Worm (Caenorhabditis elegans) whole organism, L4 larva: ENCODE results near the gene F28H6.4.

Experiments
- F10B5.3 ChIP-seq: sonication (generic microtip); optimal IDR thresholded peaks from 2 replicates; lab custom pipeline; 2016; ENCODE audit warnings: mild to moderate bottlenecking, missing genetic modification characterization, missing compliant biosample characterization
- F26F4.8 ChIP-seq: fragments of 200-800 bp; sonication (Bioruptor generic); conservative IDR thresholded peaks from 2 replicates; pipeline ENCODE4 v1.3.6; 2022; ENCODE audit warnings: missing genetic modification characterization, missing compliant biosample characterization
- T26A8.4 ChIP-seq: fragments of 200-800 bp; sonication (Bioruptor generic); IDR thresholded peaks from 2 replicates; pipeline ENCODE4 v1.3.6; 2022; ENCODE audit warnings: missing genetic modification characterization, missing compliant biosample characterization
- Y5F2A.4 ChIP-seq: fragments of 200-800 bp; sonication (Bioruptor generic); optimal IDR thresholded peaks from 2 replicates; lab custom pipeline; 2018; ENCODE audit warnings: mild to moderate bottlenecking, missing genetic modification characterization, missing compliant biosample characterization
- Y75B8A.6 ChIP-seq: fragments of 200-800 bp; sonication (Bioruptor generic); IDR thresholded peaks from 2 replicates; pipeline ENCODE4 v1.3.6; 2022; ENCODE audit warnings: missing genetic modification reagents, missing genetic modification characterization, missing compliant biosample characterization
- ZK546.5 ChIP-seq, 2 experiments: sonication (generic microtip); optimal IDR thresholded peaks; 2 replicates each; lab custom pipeline; 2017; ENCODE audit warnings: missing biosample characterization in 2 of 2, missing genetic modification characterization in 2 of 2
- ceh-32 ChIP-seq: sonication (generic microtip); optimal IDR thresholded peaks from 2 replicates; lab custom pipeline; 2016; ENCODE audit warnings: mild to moderate bottlenecking, missing genetic modification characterization, missing compliant biosample characterization; ENCODE audit not compliant: poor library complexity
- ceh-44 ChIP-seq: fragments of 200-800 bp; sonication (Bioruptor generic); IDR thresholded peaks from 2 replicates; pipeline ENCODE4 v1.3.6; 2022; ENCODE audit warnings: missing genetic modification reagents, missing genetic modification characterization, missing compliant biosample characterization
- ceh-62 ChIP-seq: sonication (generic microtip); optimal IDR thresholded peaks from 2 replicates; lab custom pipeline; 2017; ENCODE audit warnings: missing biosample characterization, missing genetic modification characterization
- ces-1 ChIP-seq: fragments of 150-350 bp; sonication (generic microtip); optimal IDR thresholded peaks from 4 replicates; lab custom pipeline; 2014; ENCODE audit warnings: missing biosample characterization, missing genetic modification reagents, missing genetic modification characterization
- cey-2 ChIP-seq: sonication (generic microtip); optimal IDR thresholded peaks from 3 replicates; lab custom pipeline; 2017; ENCODE audit warnings: missing genetic modification characterization, mild to moderate bottlenecking, missing compliant biosample characterization, antibody characterized with exemption, borderline replicate concordance; ENCODE audit not compliant: insufficient read depth
- ctbp-1 ChIP-seq: fragments of 200-800 bp; sonication (Bioruptor generic); IDR thresholded peaks from 2 replicates; pipeline ENCODE4 v1.3.6; 2022; ENCODE audit warnings: missing genetic modification reagents, missing genetic modification characterization, missing compliant biosample characterization
- daf-16 ChIP-seq, 3 experiments: sonication (generic microtip); optimal IDR thresholded peaks; 2 replicates each; lab custom pipeline; 2016 to 2017; ENCODE audit warnings: missing genetic modification characterization in 3 of 3, missing genetic modification reagents in 3 of 3, mild to moderate bottlenecking in 2 of 3, missing compliant biosample characterization in 2 of 3, missing biosample characterization in 1 of 3, moderate library complexity in 1 of 3
- dmd-8 ChIP-seq: fragments of 200-800 bp; sonication (Bioruptor generic); IDR thresholded peaks from 2 replicates; pipeline ENCODE4 v1.3.6; 2022; ENCODE audit warnings: missing genetic modification characterization, missing compliant biosample characterization
- duxl-1 ChIP-seq: sonication (generic microtip); optimal IDR thresholded peaks from 2 replicates; lab custom pipeline; 2016; ENCODE audit warnings: mild to moderate bottlenecking, missing genetic modification characterization, moderate library complexity, missing compliant biosample characterization; ENCODE audit not compliant: poor library complexity
- egl-43 ChIP-seq: fragments of 200-800 bp; sonication (Bioruptor generic); IDR thresholded peaks from 2 replicates; pipeline ENCODE4 v1.3.6; 2022; ENCODE audit warnings: missing genetic modification reagents, missing genetic modification characterization, missing compliant biosample characterization
- fos-1 ChIP-seq: fragments of 150-350 bp; optimal IDR thresholded peaks from 2 replicates; lab custom pipeline; 2014; ENCODE audit warnings: missing biosample characterization, missing genetic modification characterization
- gei-8 ChIP-seq: fragments of 200-800 bp; sonication (Bioruptor generic); optimal IDR thresholded peaks from 2 replicates; lab custom pipeline; 2018; ENCODE audit warnings: mild to moderate bottlenecking, missing genetic modification characterization, missing compliant biosample characterization
- hlh-11 ChIP-seq: fragments of 200-800 bp; sonication (Bioruptor generic); optimal IDR thresholded peaks from 2 replicates; lab custom pipeline; 2018; ENCODE audit warnings: mild to moderate bottlenecking, missing genetic modification characterization, missing compliant biosample characterization
- hmg-1.1 ChIP-seq: fragments of 200-800 bp; sonication (Bioruptor generic); IDR thresholded peaks from 2 replicates; pipeline ENCODE4 v1.3.6; 2022; ENCODE audit warnings: missing genetic modification reagents, missing genetic modification characterization, missing compliant biosample characterization
- jun-1 ChIP-seq: fragments of 150-350 bp; optimal IDR thresholded peaks from 2 replicates; lab custom pipeline; 2014; ENCODE audit warnings: missing biosample characterization, missing genetic modification reagents, missing genetic modification characterization
- lim-7 ChIP-seq: fragments of 200-800 bp; sonication (Bioruptor generic); IDR thresholded peaks from 2 replicates; pipeline ENCODE4 v1.3.6; 2022; ENCODE audit warnings: missing genetic modification characterization, missing compliant biosample characterization
- lin-38 ChIP-seq: fragments of 200-800 bp; sonication (Bioruptor generic); IDR thresholded peaks from 2 replicates; pipeline ENCODE4 v1.3.6; 2022; ENCODE audit warnings: missing genetic modification reagents, missing genetic modification characterization, missing compliant biosample characterization
- lir-3 ChIP-seq: sonication (generic microtip); optimal IDR thresholded peaks from 2 replicates; lab custom pipeline; 2016; ENCODE audit warnings: mild to moderate bottlenecking, missing genetic modification characterization, missing compliant biosample characterization
- lsy-2 ChIP-seq, 2 experiments: fragments of 150-350 bp in 1 of 2; sonication (generic microtip) in 1 of 2; optimal IDR thresholded peaks; 2 replicates each; lab custom pipeline; 2014 to 2017; ENCODE audit warnings: missing biosample characterization in 2 of 2, missing genetic modification characterization in 2 of 2
- madf-9 ChIP-seq: fragments of 200-800 bp; sonication (Bioruptor generic); conservative IDR thresholded peaks from 2 replicates; pipeline ENCODE4 v1.3.6; 2022; ENCODE audit warnings: missing genetic modification reagents, missing genetic modification characterization, missing compliant biosample characterization
- mdl-1 ChIP-seq, 2 experiments: fragments of 150-350 bp in 1 of 2; sonication (generic microtip) in 1 of 2; optimal IDR thresholded peaks; 2 replicates each; lab custom pipeline; 2014 to 2017; ENCODE audit warnings: missing biosample characterization in 2 of 2, missing genetic modification characterization in 2 of 2
- mdt-29 ChIP-seq: fragments of 200-800 bp; sonication (Bioruptor generic); IDR thresholded peaks from 2 replicates; pipeline ENCODE4 v1.3.6; 2022; ENCODE audit warnings: missing genetic modification reagents, missing genetic modification characterization, missing compliant biosample characterization
- mep-1 ChIP-seq: fragments of 150-350 bp; sonication (generic microtip); optimal IDR thresholded peaks from 3 replicates; lab custom pipeline; 2014; ENCODE audit warnings: missing biosample characterization, missing genetic modification characterization
- mxl-2 ChIP-seq: fragments of 200-800 bp; sonication (Bioruptor generic); conservative IDR thresholded peaks from 2 replicates; pipeline ENCODE4 v1.3.6; 2022; ENCODE audit warnings: missing genetic modification reagents, missing genetic modification characterization, missing compliant biosample characterization
- nhr-111 ChIP-seq: fragments of 200-800 bp; sonication (Bioruptor generic); optimal IDR thresholded peaks from 2 replicates; lab custom pipeline; 2018; ENCODE audit warnings: mild to moderate bottlenecking, missing genetic modification characterization, missing compliant biosample characterization
- nhr-237 ChIP-seq: sonication (generic microtip); optimal IDR thresholded peaks from 2 replicates; lab custom pipeline; 2017; ENCODE audit warnings: missing biosample characterization, missing genetic modification characterization
- nhr-25 ChIP-seq: sonication (generic microtip); optimal IDR thresholded peaks from 2 replicates; lab custom pipeline; 2017; ENCODE audit warnings: missing genetic modification characterization, mild to moderate bottlenecking, missing compliant biosample characterization, antibody characterized with exemption, moderate library complexity, borderline replicate concordance; ENCODE audit not compliant: insufficient read depth
- nhr-28 ChIP-seq: fragments of 150-350 bp; optimal IDR thresholded peaks from 2 replicates; lab custom pipeline; 2014; ENCODE audit warnings: missing biosample characterization, missing genetic modification characterization
- nhr-41 ChIP-seq: fragments of 200-800 bp; sonication (Bioruptor generic); IDR thresholded peaks from 2 replicates; pipeline ENCODE4 v1.3.6; 2022; ENCODE audit warnings: missing genetic modification reagents, missing genetic modification characterization, missing compliant biosample characterization
- nhr-42 ChIP-seq: fragments of 200-800 bp; sonication (Bioruptor generic); IDR thresholded peaks from 2 replicates; pipeline ENCODE4 v1.3.6; 2022; ENCODE audit warnings: missing genetic modification characterization, missing compliant biosample characterization
- nhr-77 ChIP-seq: fragments of 150-350 bp; optimal IDR thresholded peaks from 2 replicates; lab custom pipeline; 2014; ENCODE audit warnings: missing biosample characterization, missing genetic modification characterization
- pqm-1 ChIP-seq: sonication (generic microtip); optimal IDR thresholded peaks from 2 replicates; lab custom pipeline; 2017; ENCODE audit warnings: missing biosample characterization, missing genetic modification characterization
- set-16 ChIP-seq: fragments of 200-800 bp; sonication (Bioruptor generic); IDR thresholded peaks from 2 replicates; pipeline ENCODE4 v1.3.6; 2022; ENCODE audit warnings: missing genetic modification reagents, missing genetic modification characterization, missing compliant biosample characterization
- skn-1 ChIP-seq: fragments of 150-350 bp; optimal IDR thresholded peaks from 2 replicates; lab custom pipeline; 2014; ENCODE audit warnings: missing biosample characterization, missing genetic modification characterization
- snpc-1.2 ChIP-seq: fragments of 200-800 bp; sonication (Bioruptor generic); IDR thresholded peaks from 2 replicates; pipeline ENCODE4 v1.3.6; 2022; ENCODE audit warnings: missing genetic modification reagents, missing genetic modification characterization, missing compliant biosample characterization
- snpc-4 ChIP-seq: fragments of 150-350 bp; optimal IDR thresholded peaks from 2 replicates; lab custom pipeline; 2014; ENCODE audit warnings: missing biosample characterization, missing genetic modification characterization
- tra-1 ChIP-seq: fragments of 200-800 bp; sonication (Bioruptor generic); IDR thresholded peaks from 2 replicates; pipeline ENCODE4 v1.3.6; 2022; ENCODE audit warnings: missing genetic modification reagents, missing genetic modification characterization, missing compliant biosample characterization
- unc-130 ChIP-seq: sonication (generic microtip); optimal IDR thresholded peaks from 2 replicates; lab custom pipeline; 2016; ENCODE audit warnings: missing genetic modification reagents, missing genetic modification characterization, missing compliant biosample characterization
- unc-39 ChIP-seq: sonication (generic microtip); optimal IDR thresholded peaks from 2 replicates; lab custom pipeline; 2017; ENCODE audit warnings: missing biosample characterization, missing genetic modification characterization
- zfp-3 ChIP-seq: fragments of 200-800 bp; sonication (Bioruptor generic); conservative IDR thresholded peaks from 2 replicates; pipeline ENCODE4 v1.3.6; 2022; ENCODE audit warnings: missing genetic modification reagents, missing genetic modification characterization, missing compliant biosample characterization
- zip-11 ChIP-seq: fragments of 200-800 bp; sonication (Bioruptor generic); IDR thresholded peaks from 2 replicates; pipeline ENCODE4 v1.3.6; 2022; ENCODE audit warnings: missing genetic modification characterization, missing compliant biosample characterization
- ztf-11 ChIP-seq: fragments of 150-350 bp; optimal IDR thresholded peaks from 2 replicates; lab custom pipeline; 2014; ENCODE audit warnings: missing biosample characterization, missing genetic modification characterization
- ztf-7 ChIP-seq: fragments of 150-350 bp; optimal IDR thresholded peaks from 2 replicates; lab custom pipeline; 2014; ENCODE audit warnings: missing biosample characterization, missing genetic modification characterization

Gene F28H6.4

DNA sequence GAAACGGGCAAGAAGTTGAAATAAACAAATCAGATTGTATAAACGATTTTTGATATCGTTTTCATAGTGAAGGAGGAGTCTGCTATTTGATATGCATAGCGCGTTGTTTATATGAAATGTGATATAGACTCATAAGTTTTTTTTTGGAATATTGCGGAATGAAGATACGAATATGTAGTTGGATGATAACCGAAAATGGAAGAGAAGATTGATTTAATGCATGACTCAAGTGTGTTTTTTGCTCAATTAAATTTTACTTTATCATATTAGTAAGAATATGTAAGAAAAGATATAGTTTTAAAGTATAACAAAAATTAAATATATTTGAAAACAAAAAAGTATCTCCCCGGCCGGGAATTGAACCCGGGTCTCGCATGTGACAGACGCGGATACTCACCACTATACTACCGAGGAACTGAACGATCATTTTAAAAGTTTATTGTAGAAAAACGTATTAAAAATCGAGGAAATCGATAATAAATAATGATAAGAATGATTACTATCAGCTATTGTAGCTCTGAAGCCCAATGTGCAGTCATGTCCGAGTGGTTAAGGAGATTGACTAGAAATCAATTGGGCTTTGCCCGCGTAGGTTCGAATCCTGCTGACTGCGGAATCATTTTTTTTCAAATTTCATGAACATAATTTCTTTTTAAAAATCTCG, 34.1 kb downstream of the F28H6.4 start, which contains the start of gene lgc-25:
Gene lgc-25 (minus strand): TSS at position 51 of the 664 bp plus-strand sequence.
- TF ChIP-seq mdl-1 (tag; optimal IDR thresholded peaks at IDR 0.05; lab: Kevin White, UChicago) (peak in 1 of 2 experiments; percentile 19), mxl-2 (no peak), lin-38 (GFP tag; lab: Robert Waterston, UW) (no peak; the same call in none of the 2 replicates), zip-11 (GFP tag; lab: Robert Waterston, UW) (no peak), F26F4.8 (peak; percentile 56; the same call in 1 of the 2 replicates), lir-3 (tag; lab: Kevin White, UChicago) (peak; percentile 12), set-16 (GFP tag; lab: Robert Waterston, UW) (no peak), lim-7 (GFP tag; lab: Robert Waterston, UW) (peak; percentile 81), duxl-1 (tag; lab: Kevin White, UChicago) (peak; percentile 59), nhr-28 (peak; percentile 7), unc-130 (no peak), nhr-25 (tag; lab: Kevin White, UChicago) (peak; percentile 31), skn-1 (tag; lab: Kevin White, UChicago) (no peak), ztf-7 (no peak), hmg-1.1 (peak; percentile 28; the same call in 1 of the 2 replicates), pqm-1 (tag; lab: Kevin White, UChicago) (no peak), T26A8.4 (GFP tag; lab: Robert Waterston, UW) (peak; percentile 68), F10B5.3 (tag; lab: Kevin White, UChicago) (no peak), ztf-11 (tag; lab: Kevin White, UChicago) (no peak), madf-9 (GFP tag; lab: Robert Waterston, UW) (peak; percentile 70), Y5F2A.4 (GFP tag; lab: Kevin White, UChicago) (no peak), jun-1 (tag; lab: Kevin White, UChicago) (no peak), unc-39 (no peak), ZK546.5 (tag; optimal IDR thresholded peaks at IDR 0.05; lab: Kevin White, UChicago) (no peak), nhr-237 (tag; lab: Kevin White, UChicago) (no peak), hlh-11 (peak; percentile 55), ceh-32 (no peak), ceh-62 (tag; lab: Kevin White, UChicago) (no peak), mdt-29 (GFP tag; lab: Robert Waterston, UW) (peak; percentile 31; the same call in 1 of the 2 replicates), ceh-44 (GFP tag; lab: Robert Waterston, UW) (no peak), fos-1 (tag; lab: Kevin White, UChicago) (no peak), gei-8 (GFP tag; lab: Kevin White, UChicago) (no peak), egl-43 (GFP tag; lab: Robert Waterston, UW) (peak; percentile 73), nhr-42 (GFP tag; lab: Robert Waterston, UW) (no peak), daf-16 (GFP tag; optimal IDR thresholded peaks at IDR 0.05; lab: Kevin White, UChicago) (peak; percentile 47 to 81), daf-16 (tag; optimal IDR thresholded peaks at IDR 0.05; lab: Kevin White, UChicago) (peak; percentile 82), mep-1 (tag; lab: Kevin White, UChicago) (no peak), snpc-1.2 (GFP tag; lab: Robert Waterston, UW) (peak; percentile 77), cey-2 (tag; lab: Kevin White, UChicago) (no peak), ces-1 (GFP tag; lab: Kevin White, UChicago) (no peak), tra-1 (GFP tag; lab: Robert Waterston, UW) (peak; percentile 28; the same call in 1 of the 2 replicates), nhr-111 (GFP tag; lab: Kevin White, UChicago) (no peak), Y75B8A.6 (GFP tag; lab: Robert Waterston, UW) (0 out of 2 replicates have a peak, but pooled peaks have one; percentile 62), nhr-77 (peak; percentile 52), dmd-8 (GFP tag; lab: Robert Waterston, UW) (0 out of 2 replicates have a peak, but pooled peaks have one; percentile 47), snpc-4 (tag; lab: Kevin White, UChicago) (no peak), zfp-3 (GFP tag; lab: Robert Waterston, UW) (peak; percentile 65; the same call in 1 of the 2 replicates), nhr-41 (peak; percentile 83), lsy-2 (tag; optimal IDR thresholded peaks at IDR 0.05; lab: Kevin White, UChicago) (no peak), ctbp-1 (peak; percentile 62)
